Worm (Caenorhabditis elegans) whole organism, young adult: ENCODE measurements around the gene rsf-1.

Experiments used
- F39B2.1 ChIP-seq: fragments of 200-800 bp; sonication (Bioruptor generic); IDR thresholded peaks from 2 replicates; pipeline ENCODE4 v1.3.6; 2022; ENCODE audit warnings: missing genetic modification reagents, missing genetic modification characterization, missing compliant biosample characterization
- Y53G8AR.9 ChIP-seq: fragments of 200-800 bp; sonication (Bioruptor generic); conservative IDR thresholded peaks from 2 replicates; pipeline ENCODE4 v1.3.6; 2022; ENCODE audit warnings: missing genetic modification reagents, missing genetic modification characterization, missing compliant biosample characterization
- ama-1 ChIP-seq, 3 experiments: fragments of 150-350 bp in 1 of 3; sonication (generic microtip) in 2 of 3; optimal IDR thresholded peaks; 2 replicates each; lab custom pipeline; 2014 to 2018; ENCODE audit warnings: missing biosample characterization in 2 of 3, missing genetic modification characterization in 2 of 3, missing genetic modification reagents in 2 of 3
- attf-5 ChIP-seq: fragments of 200-800 bp; sonication (Bioruptor generic); optimal IDR thresholded peaks from 2 replicates; lab custom pipeline; 2018; ENCODE audit warnings: mild to moderate bottlenecking, missing genetic modification characterization, missing compliant biosample characterization
- ceh-79 ChIP-seq: sonication (generic microtip); optimal IDR thresholded peaks from 2 replicates; lab custom pipeline; 2017; ENCODE audit warnings: mild to moderate bottlenecking, missing genetic modification characterization, missing compliant biosample characterization
- ets-4 ChIP-seq: fragments of 200-800 bp; sonication (Bioruptor generic); optimal IDR thresholded peaks from 2 replicates; lab custom pipeline; 2018; ENCODE audit warnings: mild to moderate bottlenecking, missing genetic modification characterization, missing compliant biosample characterization
- zfh-2 ChIP-seq: fragments of 200-800 bp; sonication (Bioruptor generic); conservative IDR thresholded peaks from 2 replicates; pipeline ENCODE4 v1.3.6; 2022; ENCODE audit warnings: missing genetic modification reagents, missing genetic modification characterization, missing compliant biosample characterization

DNA sequence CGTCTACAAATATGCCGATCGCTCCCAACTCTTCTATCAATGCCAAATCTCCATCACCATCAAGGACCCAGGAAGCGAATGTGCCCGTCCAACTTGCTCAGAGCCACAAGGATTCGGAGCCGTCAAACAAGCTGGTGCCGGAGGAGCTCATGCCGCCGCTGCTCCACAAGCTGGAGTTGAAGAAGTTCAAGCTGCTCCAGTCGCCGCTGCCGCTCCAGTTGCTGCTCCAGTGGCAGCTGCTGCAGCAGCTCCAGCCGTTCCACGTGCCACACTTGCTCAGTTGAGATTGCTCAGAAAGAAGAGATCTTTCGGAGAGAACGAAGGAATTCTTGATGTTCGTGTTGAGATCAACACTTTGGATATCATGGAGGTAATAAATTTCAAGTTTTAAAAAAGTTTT is 35.4 kb upstream of the rsf-1 start:
- TF ChIP-seq Y53G8AR.9 (GFP tag; lab: Robert Waterston, UW) = no peak
- TF ChIP-seq attf-5 = no peak
- TF ChIP-seq ceh-79 (tag; lab: Kevin White, UChicago) = no peak
- no peak for TF ChIP-seq F39B2.1 (GFP tag; lab: Robert Waterston, UW)
- TF ChIP-seq zfh-2 (GFP tag; lab: Robert Waterston, UW) = peak; percentile 85
- no peak for TF ChIP-seq ets-4 (GFP tag; lab: Kevin White, UChicago)
- TF ChIP-seq ama-1 (optimal IDR thresholded peaks at IDR 0.05; lab: Kevin White, UChicago) = no peak
- no peak for TF ChIP-seq ama-1 (GFP tag; optimal IDR thresholded peaks at IDR 0.05; lab: Kevin White, UChicago)
